Worm (Caenorhabditis elegans): ENCODE results near the gene Y61A9LA.10.

DNA sequence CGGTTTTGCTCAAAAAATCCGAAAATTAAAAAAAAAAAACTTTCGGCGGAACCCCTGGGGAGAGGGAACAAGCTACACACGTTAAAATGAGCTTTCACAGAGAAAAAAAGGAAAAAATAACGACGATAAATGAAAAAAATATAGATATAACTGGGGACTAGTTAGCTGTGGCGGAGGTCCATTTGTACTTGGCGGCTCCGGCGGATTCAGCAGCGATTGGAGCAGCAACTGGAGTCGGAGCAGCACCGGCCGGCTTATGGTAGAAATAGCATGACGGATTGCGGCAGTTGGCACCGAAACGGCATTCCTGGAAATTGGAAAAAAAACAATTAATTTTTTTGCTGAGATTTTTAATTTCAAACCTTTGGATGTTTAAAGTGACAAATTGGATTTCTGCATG lies 53.1 kb downstream of the Y61A9LA.10 start:
- no peak for TF ChIP-seq F16B12.6 (tag; optimal IDR thresholded peaks at IDR 0.05)
- no peak for TF ChIP-seq egl-27 (tag; optimal IDR thresholded peaks at IDR 0.05)
- TF ChIP-seq nhr-11 (tag; optimal IDR thresholded peaks at IDR 0.05) = no peak
- no peak for TF ChIP-seq sptf-1 (tag; optimal IDR thresholded peaks at IDR 0.05)
- TF ChIP-seq ztf-11 (tag; optimal IDR thresholded peaks at IDR 0.05) = no peak
- TF ChIP-seq fkh-10 (GFP tag; optimal IDR thresholded peaks at IDR 0.05) = no peak
- no peak for TF ChIP-seq efl-3 (GFP tag; optimal IDR thresholded peaks at IDR 0.05)
- no peak for TF ChIP-seq nhr-20 (tag; optimal IDR thresholded peaks at IDR 0.05)
- TF ChIP-seq nhr-76 (tag; optimal IDR thresholded peaks at IDR 0.05) = no peak
- no peak for TF ChIP-seq C16A3.4 (tag; optimal IDR thresholded peaks at IDR 0.05)
